Worm (Caenorhabditis elegans) whole organism, L2 larva: ENCODE data around the gene fbxb-24.
A peak's percentile ranks its signal among the peaks of the same experiment; 100 is the strongest.

ENCODE experiments used
- C34F6.9 ChIP-seq: fragments of 150-350 bp; optimal IDR thresholded peaks from 2 replicates; lab custom pipeline; 2014; ENCODE audit warnings: missing biosample characterization, missing genetic modification characterization
- F13H6.1 ChIP-seq: sonication (generic microtip); optimal IDR thresholded peaks from 2 replicates; lab custom pipeline; 2016; ENCODE audit warnings: missing genetic modification characterization, missing compliant biosample characterization
- R02D3.7 ChIP-seq: fragments of 150-350 bp; optimal IDR thresholded peaks from 2 replicates; lab custom pipeline; 2014; ENCODE audit warnings: missing biosample characterization, missing genetic modification characterization
- Y55F3AM.14 ChIP-seq: fragments of 200-800 bp; sonication (Bioruptor generic); optimal IDR thresholded peaks from 2 replicates; lab custom pipeline; 2018; ENCODE audit warnings: mild to moderate bottlenecking, missing genetic modification characterization, missing compliant biosample characterization
- ZK546.5 ChIP-seq: sonication (generic microtip); optimal IDR thresholded peaks from 2 replicates; lab custom pipeline; 2017; ENCODE audit warnings: missing biosample characterization, missing genetic modification characterization
- alr-1 ChIP-seq: fragments of 150-350 bp; optimal IDR thresholded peaks from 2 replicates; lab custom pipeline; 2014; ENCODE audit warnings: missing biosample characterization, missing genetic modification characterization
- aly-2 ChIP-seq: fragments of 150-350 bp; optimal IDR thresholded peaks from 2 replicates; lab custom pipeline; 2014; ENCODE audit warnings: missing biosample characterization, missing genetic modification characterization
- ama-1 ChIP-seq: fragments of 150-350 bp; optimal IDR thresholded peaks from 2 replicates; lab custom pipeline; 2018; ENCODE audit warnings: inconsistent platforms
- blmp-1 ChIP-seq: sonication (generic microtip); optimal IDR thresholded peaks from 2 replicates; lab custom pipeline; 2017; ENCODE audit warnings: missing genetic modification characterization, mild to moderate bottlenecking, missing compliant biosample characterization, antibody characterized with exemption, moderate library complexity; ENCODE audit not compliant: insufficient read depth
- ceh-16 ChIP-seq: fragments of 150-350 bp; optimal IDR thresholded peaks from 2 replicates; lab custom pipeline; 2014; ENCODE audit warnings: missing biosample characterization, missing genetic modification characterization
- ceh-82 ChIP-seq: fragments of 150-350 bp; optimal IDR thresholded peaks from 2 replicates; lab custom pipeline; 2014; ENCODE audit warnings: missing biosample characterization, missing genetic modification characterization
- crh-2 ChIP-seq: sonication (generic microtip); optimal IDR thresholded peaks from 2 replicates; lab custom pipeline; 2017; ENCODE audit warnings: missing biosample characterization, missing genetic modification characterization
- dmd-4 ChIP-seq: sonication (generic microtip); optimal IDR thresholded peaks from 2 replicates; lab custom pipeline; 2017; ENCODE audit warnings: missing biosample characterization, missing genetic modification characterization
- egl-27 ChIP-seq: sonication (generic microtip); optimal IDR thresholded peaks from 3 replicates; lab custom pipeline; 2017; ENCODE audit warnings: missing biosample characterization, missing genetic modification reagents, missing genetic modification characterization
- elt-1 ChIP-seq: fragments of 150-350 bp; optimal IDR thresholded peaks from 2 replicates; lab custom pipeline; 2014; ENCODE audit warnings: missing biosample characterization, missing genetic modification characterization
- elt-3 ChIP-seq: sonication (generic microtip); optimal IDR thresholded peaks from 2 replicates; lab custom pipeline; 2017; ENCODE audit warnings: missing biosample characterization, missing genetic modification characterization
- fos-1 ChIP-seq: fragments of 150-350 bp; optimal IDR thresholded peaks from 2 replicates; lab custom pipeline; 2014; ENCODE audit warnings: missing biosample characterization, missing genetic modification characterization
- gmeb-1 ChIP-seq: fragments of 150-350 bp; optimal IDR thresholded peaks from 2 replicates; lab custom pipeline; 2014; ENCODE audit warnings: missing biosample characterization, missing genetic modification characterization
- lin-11 ChIP-seq: fragments of 150-350 bp; sonication (generic microtip); optimal IDR thresholded peaks from 2 replicates; lab custom pipeline; 2014; ENCODE audit warnings: missing biosample characterization, missing genetic modification characterization, inconsistent platforms, mixed read lengths
- lin-13 ChIP-seq: fragments of 150-350 bp; optimal IDR thresholded peaks from 2 replicates; lab custom pipeline; 2014; ENCODE audit warnings: missing biosample characterization, missing genetic modification reagents, missing genetic modification characterization
- lin-39 ChIP-seq: fragments of 150-350 bp; optimal IDR thresholded peaks from 2 replicates; lab custom pipeline; 2014; ENCODE audit warnings: missing biosample characterization, missing genetic modification reagents, missing genetic modification characterization
- lsy-2 ChIP-seq, 2 experiments: fragments of 150-350 bp in 1 of 2; sonication (generic microtip) in 1 of 2; optimal IDR thresholded peaks; 2 replicates each; lab custom pipeline; 2014 to 2017; ENCODE audit warnings: missing biosample characterization in 2 of 2, missing genetic modification characterization in 2 of 2
- mab-5 ChIP-seq: fragments of 150-350 bp; optimal IDR thresholded peaks from 2 replicates; lab custom pipeline; 2014; ENCODE audit warnings: missing biosample characterization, missing genetic modification characterization
- mbf-1 ChIP-seq: sonication (generic microtip); optimal IDR thresholded peaks from 2 replicates; lab custom pipeline; 2017; ENCODE audit warnings: missing biosample characterization, missing genetic modification characterization
- mdl-1 ChIP-seq, 2 experiments: fragments of 150-350 bp in 1 of 2; sonication (generic microtip) in 1 of 2; optimal IDR thresholded peaks; 2 replicates each; lab custom pipeline; 2017; ENCODE audit warnings: missing biosample characterization in 2 of 2, missing genetic modification characterization in 2 of 2
- nhr-10 ChIP-seq: sonication (generic microtip); optimal IDR thresholded peaks from 2 replicates; lab custom pipeline; 2017; ENCODE audit warnings: missing biosample characterization, missing genetic modification characterization
- nhr-11 ChIP-seq: fragments of 150-350 bp; optimal IDR thresholded peaks from 2 replicates; lab custom pipeline; 2014; ENCODE audit warnings: missing biosample characterization, missing genetic modification characterization
- nhr-12 ChIP-seq: fragments of 150-350 bp; optimal IDR thresholded peaks from 2 replicates; lab custom pipeline; 2014; ENCODE audit warnings: missing biosample characterization, missing genetic modification characterization
- nhr-129 ChIP-seq: fragments of 150-350 bp; optimal IDR thresholded peaks from 2 replicates; lab custom pipeline; 2014; ENCODE audit warnings: missing biosample characterization, missing genetic modification characterization
- nhr-21 ChIP-seq: fragments of 150-350 bp; optimal IDR thresholded peaks from 2 replicates; lab custom pipeline; 2014; ENCODE audit warnings: missing biosample characterization, missing genetic modification characterization
- nhr-23 ChIP-seq: fragments of 150-350 bp; optimal IDR thresholded peaks from 2 replicates; lab custom pipeline; 2014; ENCODE audit warnings: missing biosample characterization, missing genetic modification reagents, missing genetic modification characterization
- nhr-237 ChIP-seq: fragments of 150-350 bp; optimal IDR thresholded peaks from 2 replicates; lab custom pipeline; 2014; ENCODE audit warnings: missing biosample characterization, missing genetic modification characterization
- nhr-25 ChIP-seq: fragments of 150-350 bp; sonication (generic microtip); optimal IDR thresholded peaks from 3 replicates; lab custom pipeline; 2014; ENCODE audit warnings: missing biosample characterization, missing genetic modification characterization
- nhr-6 ChIP-seq: fragments of 150-350 bp; optimal IDR thresholded peaks from 2 replicates; lab custom pipeline; 2014; ENCODE audit warnings: missing biosample characterization, missing genetic modification characterization
- nhr-77 ChIP-seq: fragments of 150-350 bp; optimal IDR thresholded peaks from 2 replicates; lab custom pipeline; 2014; ENCODE audit warnings: missing biosample characterization, missing genetic modification characterization
- peb-1 ChIP-seq: fragments of 150-350 bp; optimal IDR thresholded peaks from 2 replicates; lab custom pipeline; 2014; ENCODE audit warnings: missing biosample characterization, missing genetic modification characterization
- sem-4 ChIP-seq: fragments of 150-350 bp; optimal IDR thresholded peaks from 2 replicates; lab custom pipeline; 2014; ENCODE audit warnings: missing biosample characterization, missing genetic modification reagents, missing genetic modification characterization
- skn-1 ChIP-seq: sonication (generic microtip); optimal IDR thresholded peaks from 2 replicates; lab custom pipeline; 2017; ENCODE audit warnings: missing biosample characterization, missing genetic modification characterization
- sma-3 ChIP-seq: sonication (generic microtip); optimal IDR thresholded peaks from 2 replicates; lab custom pipeline; 2016; ENCODE audit warnings: missing genetic modification reagents, missing genetic modification characterization, missing compliant biosample characterization
- sma-9 ChIP-seq, 2 experiments: fragments of 150-350 bp in 1 of 2; sonication (generic microtip) in 1 of 2; optimal IDR thresholded peaks; 2 replicates each; lab custom pipeline; 2014 to 2016; ENCODE audit warnings: missing genetic modification characterization in 2 of 2, mild to moderate bottlenecking in 1 of 2, missing biosample characterization in 1 of 2, missing compliant biosample characterization in 1 of 2, missing genetic modification reagents in 1 of 2, moderate library complexity in 1 of 2
- snpc-4 ChIP-seq: fragments of 150-350 bp; optimal IDR thresholded peaks from 2 replicates; lab custom pipeline; 2014; ENCODE audit warnings: missing biosample characterization, missing genetic modification characterization
- unc-39 ChIP-seq: fragments of 150-350 bp; optimal IDR thresholded peaks from 2 replicates; lab custom pipeline; 2014; ENCODE audit warnings: missing biosample characterization, missing genetic modification characterization
- unc-55 ChIP-seq: fragments of 150-350 bp; sonication (generic microtip); optimal IDR thresholded peaks from 3 replicates; lab custom pipeline; 2014; ENCODE audit warnings: missing biosample characterization, missing genetic modification reagents, missing genetic modification characterization
- unc-62 ChIP-seq: fragments of 150-350 bp; optimal IDR thresholded peaks from 2 replicates; lab custom pipeline; 2014; ENCODE audit warnings: missing biosample characterization, missing genetic modification reagents, missing genetic modification characterization
- zag-1 ChIP-seq: fragments of 150-350 bp; optimal IDR thresholded peaks from 2 replicates; lab custom pipeline; 2014; ENCODE audit warnings: missing biosample characterization, missing genetic modification characterization
- ztf-1 ChIP-seq: fragments of 200-800 bp; sonication (Bioruptor generic); conservative IDR thresholded peaks from 2 replicates; pipeline ENCODE4 v1.3.6; 2022; ENCODE audit warnings: missing genetic modification characterization, missing compliant biosample characterization
- ztf-11 ChIP-seq: sonication (generic microtip); optimal IDR thresholded peaks from 2 replicates; lab custom pipeline; 2017; ENCODE audit warnings: missing biosample characterization, missing genetic modification characterization
- ztf-4 ChIP-seq: fragments of 150-350 bp; optimal IDR thresholded peaks from 2 replicates; lab custom pipeline; 2014; ENCODE audit warnings: missing biosample characterization, missing genetic modification characterization

fbxb-24 gene

ce11 chrIII:11921658-11922098, 12.9 kb downstream of the fbxb-24 start, which contains the start of gene Y56A3A.22:
TSS of gene Y56A3A.22 (plus strand) at chrIII:11921692.
- no peak for TF ChIP-seq lin-39
- no peak for TF ChIP-seq mdl-1 (tag; optimal IDR thresholded peaks at IDR 0.05; lab: Kevin White, UChicago)
- no peak for TF ChIP-seq unc-39
- TF ChIP-seq lsy-2 (tag; optimal IDR thresholded peaks at IDR 0.05; lab: Kevin White, UChicago): peak in 1 of 2 experiments; percentile 57
- peak; percentile 1 for TF ChIP-seq sma-3 (GFP tag; lab: Kevin White, UChicago)
- no peak for TF ChIP-seq nhr-11 (tag; lab: Kevin White, UChicago)
- no peak for TF ChIP-seq nhr-23 (tag; lab: Kevin White, UChicago)
- TF ChIP-seq skn-1 (tag; lab: Kevin White, UChicago): no peak
- TF ChIP-seq ceh-82: no peak
- no peak for TF ChIP-seq C34F6.9 (tag; lab: Kevin White, UChicago)
- TF ChIP-seq ama-1 (lab: Kevin White, UChicago): peak; percentile 39
- no peak for TF ChIP-seq R02D3.7 (tag; lab: Kevin White, UChicago)
- TF ChIP-seq egl-27 (tag; lab: Kevin White, UChicago): no peak
- no peak for TF ChIP-seq lin-11 (tag; lab: Kevin White, UChicago)
- peak; percentile 3 for TF ChIP-seq unc-55 (GFP tag; lab: Kevin White, UChicago)
- TF ChIP-seq mbf-1 (tag; lab: Kevin White, UChicago): no peak
- peak; percentile 31 for TF ChIP-seq Y55F3AM.14 (GFP tag; lab: Kevin White, UChicago)
- TF ChIP-seq snpc-4: no peak
- no peak for TF ChIP-seq ZK546.5 (tag; lab: Kevin White, UChicago)
- TF ChIP-seq ztf-11 (tag; lab: Kevin White, UChicago): no peak
- no peak for TF ChIP-seq sem-4 (tag; lab: Kevin White, UChicago)
- TF ChIP-seq gmeb-1: peak; percentile 11
- 0 out of 2 replicates have a peak, but pooled peaks have one; percentile 27 for TF ChIP-seq ztf-1 (GFP tag; lab: Robert Waterston, UW)
- no peak for TF ChIP-seq alr-1 (tag; lab: Kevin White, UChicago)
- TF ChIP-seq nhr-129 (tag; lab: Kevin White, UChicago): peak; percentile 33
- TF ChIP-seq aly-2: no peak
- no peak for TF ChIP-seq nhr-77 (tag; lab: Kevin White, UChicago)
- TF ChIP-seq blmp-1 (tag; lab: Kevin White, UChicago): no peak
- TF ChIP-seq sma-9 (GFP tag; optimal IDR thresholded peaks at IDR 0.05; lab: Kevin White, UChicago): no peak
- no peak for TF ChIP-seq sma-9 (tag; optimal IDR thresholded peaks at IDR 0.05; lab: Kevin White, UChicago)
- no peak for TF ChIP-seq F13H6.1 (tag; lab: Kevin White, UChicago)
- no peak for TF ChIP-seq dmd-4 (tag; lab: Kevin White, UChicago)
- no peak for TF ChIP-seq zag-1 (tag; lab: Kevin White, UChicago)
- no peak for TF ChIP-seq nhr-12
- TF ChIP-seq nhr-10 (tag; lab: Kevin White, UChicago): no peak
- no peak for TF ChIP-seq crh-2 (tag; lab: Kevin White, UChicago)
- no peak for TF ChIP-seq ztf-4
- TF ChIP-seq elt-3 (tag; lab: Kevin White, UChicago): no peak
- TF ChIP-seq peb-1 (tag; lab: Kevin White, UChicago): no peak
- TF ChIP-seq nhr-21: peak; percentile 26
- TF ChIP-seq ceh-16 (tag; lab: Kevin White, UChicago): no peak
- TF ChIP-seq fos-1 (tag; lab: Kevin White, UChicago): no peak
- TF ChIP-seq mab-5 (tag; lab: Kevin White, UChicago): peak; percentile 7
- TF ChIP-seq nhr-25 (tag; lab: Kevin White, UChicago): no peak
- TF ChIP-seq elt-1: no peak
- TF ChIP-seq unc-62 (GFP tag; lab: Kevin White, UChicago): no peak
- TF ChIP-seq lin-13 (GFP tag; lab: Kevin White, UChicago): peak; percentile 31
- no peak for TF ChIP-seq nhr-237 (tag; lab: Kevin White, UChicago)
- TF ChIP-seq nhr-6 (tag; lab: Kevin White, UChicago): no peak
